Fruit fly (Drosophila melanogaster): ENCODE measurements around the gene Npc2e.

Gene Npc2e

DNA sequence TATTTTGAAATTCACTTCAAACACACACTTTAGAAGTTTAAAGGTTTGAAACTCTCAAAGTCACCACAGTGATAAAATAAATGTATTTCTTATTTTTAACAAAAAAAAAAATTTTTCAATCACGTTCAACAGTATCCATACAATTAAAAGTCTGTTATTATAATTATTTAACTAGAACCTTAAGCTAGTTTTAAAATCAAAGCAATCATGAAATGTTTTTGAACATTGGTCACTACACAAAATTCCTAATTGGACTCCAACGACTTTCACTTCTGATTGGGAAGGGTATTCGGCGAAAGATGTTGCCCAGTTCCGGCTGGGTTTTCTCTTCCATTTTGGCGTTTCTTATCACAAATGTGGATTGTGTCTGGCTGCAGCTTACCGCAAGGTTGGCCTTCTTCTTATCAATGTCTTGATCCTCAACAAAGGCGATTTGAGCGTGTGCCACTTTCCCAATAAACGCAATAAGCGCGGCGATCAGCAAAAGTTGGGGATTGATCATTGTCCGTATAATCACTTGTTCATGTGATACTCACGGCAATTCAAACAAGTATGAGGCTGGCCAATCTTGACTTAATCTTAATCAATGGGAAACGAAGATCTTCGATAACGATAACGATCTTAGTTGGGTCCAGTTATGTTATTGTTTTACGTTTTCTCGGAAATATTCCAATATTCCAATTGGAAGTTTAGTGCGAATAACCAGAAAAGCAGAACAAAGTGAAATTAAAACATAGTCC, 4.9 kb upstream of the Npc2e start:
- TF ChIP-seq CG10348 (GFP tag; IDR thresholded peaks at IDR 0.05) = no peak
- TF ChIP-seq CG8159 (tag; optimal IDR thresholded peaks at IDR 0.05) = peak; percentile 64
- TF ChIP-seq Pif1A (GFP tag; optimal IDR thresholded peaks at IDR 0.05) = no peak
- TF ChIP-seq D1 (tag; optimal IDR thresholded peaks at IDR 0.05) = no peak
- peak; percentile 61 for TF ChIP-seq CG15710 (tag; optimal IDR thresholded peaks at IDR 0.05)
- peak; percentile 62 for TF ChIP-seq Snoo (tag; optimal IDR thresholded peaks at IDR 0.05)
- TF ChIP-seq CG32121 (GFP tag; IDR thresholded peaks at IDR 0.05) = no peak
- no peak for TF ChIP-seq CG14655 (GFP tag; optimal IDR thresholded peaks at IDR 0.05)
- peak; percentile 54 for TF ChIP-seq CG17806 (tag; optimal IDR thresholded peaks at IDR 0.05)
- no peak for TF ChIP-seq fd96Ca (GFP tag; IDR thresholded peaks at IDR 0.05)
- TF ChIP-seq CG34367 (tag; optimal IDR thresholded peaks at IDR 0.05) = peak; percentile 29
- no peak for TF ChIP-seq CG4496 (GFP tag; IDR thresholded peaks at IDR 0.05)
- TF ChIP-seq CG9948 (tag; optimal IDR thresholded peaks at IDR 0.05) = peak; percentile 44
- TF ChIP-seq CG8301 (tag; optimal IDR thresholded peaks at IDR 0.05) = peak; percentile 58

DNA sequence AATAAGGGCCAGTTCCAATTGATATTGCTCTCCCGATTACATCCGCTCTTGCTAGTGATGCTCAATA, 4.5 kb upstream of the Npc2e start, which contains the start of gene CG12811:
TSS of gene CG12811 (minus strand) at position 23 of the 67 bp plus-strand sequence.
- TF ChIP-seq Snoo (tag; optimal IDR thresholded peaks at IDR 0.05) = no peak
- TF ChIP-seq CG12605 (GFP tag; IDR thresholded peaks at IDR 0.05) = no peak
- no peak for TF ChIP-seq CG15710 (tag; optimal IDR thresholded peaks at IDR 0.05)
- TF ChIP-seq CG13204 (GFP tag; optimal IDR thresholded peaks at IDR 0.05) = no peak
- TF ChIP-seq CG17806 (tag; optimal IDR thresholded peaks at IDR 0.05) = no peak
- TF ChIP-seq EcR (GFP tag; optimal IDR thresholded peaks at IDR 0.05) = no peak
- TF ChIP-seq CG32121 (GFP tag; IDR thresholded peaks at IDR 0.05) = no peak
- no peak for TF ChIP-seq Pif1A (GFP tag; optimal IDR thresholded peaks at IDR 0.05)
- TF ChIP-seq rn (GFP tag; IDR thresholded peaks at IDR 0.05) = no peak
- TF ChIP-seq CG9948 (tag; optimal IDR thresholded peaks at IDR 0.05) = no peak
- no peak for TF ChIP-seq Ets98B (GFP tag; IDR thresholded peaks at IDR 0.05)
- no peak for TF ChIP-seq CG14655 (GFP tag; optimal IDR thresholded peaks at IDR 0.05)
- no peak for TF ChIP-seq Pif1B (GFP tag; optimal IDR thresholded peaks at IDR 0.05)
- no peak for TF ChIP-seq D1 (tag; optimal IDR thresholded peaks at IDR 0.05)
- no peak for TF ChIP-seq CG10348 (GFP tag; IDR thresholded peaks at IDR 0.05)
- no peak for TF ChIP-seq CG8301 (tag; optimal IDR thresholded peaks at IDR 0.05)
- no peak for TF ChIP-seq gl (tag; optimal IDR thresholded peaks at IDR 0.05)

DNA sequence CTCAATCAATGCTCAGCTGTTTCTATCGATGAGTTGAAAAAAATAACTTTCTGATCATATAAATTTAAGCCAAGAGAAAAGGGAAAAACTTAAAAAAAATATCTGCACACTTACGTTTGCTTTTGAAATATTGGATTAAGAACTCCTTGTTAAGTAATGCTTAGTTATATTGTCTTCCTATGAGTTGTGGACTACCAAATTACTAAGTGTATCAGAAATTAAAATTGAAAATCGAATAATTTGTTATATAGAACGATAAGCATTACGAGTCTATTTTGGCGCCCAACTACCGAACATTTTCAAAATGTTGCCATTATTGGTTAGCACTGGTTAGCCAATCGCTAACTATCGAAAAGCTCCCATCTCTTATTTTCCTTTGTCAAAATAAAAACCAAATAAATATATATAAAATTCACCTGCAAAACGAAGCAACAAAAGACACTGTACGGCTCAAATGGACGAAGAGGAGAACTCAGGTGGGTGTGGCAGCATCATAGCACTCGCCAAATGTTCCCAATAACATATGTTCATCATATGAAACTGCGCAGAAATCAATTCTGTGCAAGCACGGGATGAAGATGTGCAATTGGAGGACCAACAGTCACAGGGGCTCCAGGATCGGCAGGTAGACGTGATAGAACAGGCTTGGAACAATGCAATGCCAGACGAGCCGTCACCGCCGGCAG, 4.1 kb upstream of the Npc2e start, which contains the start of gene ohgt:
TSS of gene ohgt (plus strand) at position 358 of the 686 bp plus-strand sequence.
- TF ChIP-seq Pif1A (GFP tag; optimal IDR thresholded peaks at IDR 0.05) (no peak), CG9948 (tag; optimal IDR thresholded peaks at IDR 0.05) (peak; percentile 27), CG8159 (tag; optimal IDR thresholded peaks at IDR 0.05) (no peak), CG13204 (GFP tag; optimal IDR thresholded peaks at IDR 0.05) (no peak), CG34367 (tag; optimal IDR thresholded peaks at IDR 0.05) (peak; percentile 22), CG17806 (tag; optimal IDR thresholded peaks at IDR 0.05) (no peak), rn (GFP tag; IDR thresholded peaks at IDR 0.05) (no peak)

DNA sequence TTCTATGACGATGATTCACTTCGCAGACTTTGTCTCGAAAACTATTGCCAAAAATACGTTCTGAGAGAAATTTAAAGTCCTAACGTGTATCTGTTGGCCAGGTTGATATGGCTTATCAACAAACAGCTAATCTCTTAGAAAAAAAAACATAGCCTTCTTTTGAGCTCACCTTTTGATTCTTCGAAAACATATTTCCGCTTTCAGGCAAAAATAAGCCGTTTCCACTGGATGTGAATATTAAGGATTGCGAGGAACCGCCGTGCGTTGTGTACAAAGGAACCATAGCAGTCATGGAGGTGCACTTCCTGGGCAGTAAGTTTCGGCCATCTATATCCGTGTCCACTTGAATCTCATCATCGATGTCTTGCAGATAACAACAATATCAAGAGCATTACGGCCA, 427 bp downstream of the Npc2e start:
- no peak for TF ChIP-seq CG17806 (tag; optimal IDR thresholded peaks at IDR 0.05)
- no peak for TF ChIP-seq gl (tag; optimal IDR thresholded peaks at IDR 0.05)
- TF ChIP-seq Ets98B (GFP tag; IDR thresholded peaks at IDR 0.05) = no peak
- no peak for TF ChIP-seq CG8301 (tag; optimal IDR thresholded peaks at IDR 0.05)
- TF ChIP-seq Pif1A (GFP tag; optimal IDR thresholded peaks at IDR 0.05) = no peak
- no peak for TF ChIP-seq CG15710 (tag; optimal IDR thresholded peaks at IDR 0.05)
- TF ChIP-seq CG32121 (GFP tag; IDR thresholded peaks at IDR 0.05) = no peak
- TF ChIP-seq Snoo (tag; optimal IDR thresholded peaks at IDR 0.05) = no peak
- no peak for TF ChIP-seq EcR (GFP tag; optimal IDR thresholded peaks at IDR 0.05)
- TF ChIP-seq CG10348 (GFP tag; IDR thresholded peaks at IDR 0.05) = no peak
- TF ChIP-seq CG9948 (tag; optimal IDR thresholded peaks at IDR 0.05) = no peak
- TF ChIP-seq fd96Ca (GFP tag; IDR thresholded peaks at IDR 0.05) = no peak

DNA sequence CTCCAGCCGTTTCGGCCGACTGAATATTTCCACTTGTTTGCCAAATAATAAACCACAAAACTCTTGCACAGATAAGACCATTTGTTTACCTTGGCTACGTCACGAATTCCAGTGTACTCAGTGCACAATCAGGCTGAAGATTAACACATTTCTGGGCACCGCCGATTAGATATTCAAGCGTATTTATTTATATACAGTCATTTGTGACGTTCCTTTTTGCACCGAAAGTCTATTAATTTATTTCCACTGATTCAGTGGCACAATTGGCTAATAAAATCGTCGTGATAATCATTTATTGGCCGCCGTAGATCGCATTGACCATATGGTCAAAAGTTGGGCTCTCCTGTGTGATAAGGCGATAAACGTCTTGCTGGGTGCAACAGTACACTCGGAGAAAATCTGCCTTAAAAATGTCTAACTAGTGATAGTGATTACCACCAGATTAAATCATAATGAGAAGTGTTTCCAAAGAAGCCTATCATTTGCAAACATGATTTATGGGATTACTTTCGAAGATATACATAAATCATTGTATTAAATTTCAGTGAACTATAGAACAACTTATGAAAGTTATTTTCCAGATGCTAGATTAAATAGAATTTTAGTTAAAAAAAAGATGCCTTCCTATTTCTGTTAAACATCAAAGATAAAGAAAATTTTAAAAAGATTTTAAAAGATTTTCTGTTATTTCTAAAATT, 1.3 kb downstream of the Npc2e start:
- TF ChIP-seq EcR (GFP tag; optimal IDR thresholded peaks at IDR 0.05) (no peak), CG8159 (tag; optimal IDR thresholded peaks at IDR 0.05) (no peak), gl (tag; optimal IDR thresholded peaks at IDR 0.05) (no peak)

DNA sequence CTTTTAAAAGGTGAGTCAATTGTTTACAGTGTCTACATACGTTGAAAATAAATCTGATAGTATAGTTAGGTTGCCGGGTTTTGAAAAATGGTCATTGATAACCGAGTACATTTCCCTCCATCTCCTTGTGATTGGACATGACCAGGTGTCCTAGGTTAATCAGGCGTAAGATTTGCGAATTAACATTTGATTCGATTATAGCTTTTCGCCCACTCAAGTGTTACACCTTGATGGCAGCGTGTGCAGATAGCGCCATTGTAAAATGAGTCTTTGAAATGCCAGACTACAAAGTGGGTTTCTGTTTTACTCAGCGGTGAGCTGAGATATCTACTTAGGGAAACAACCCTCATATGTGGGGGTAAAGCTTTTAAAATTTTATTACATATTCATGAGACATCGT, 1.9 kb downstream of the Npc2e start:
- no peak for TF ChIP-seq CG14655 (GFP tag; optimal IDR thresholded peaks at IDR 0.05)
- no peak for TF ChIP-seq Snoo (tag; optimal IDR thresholded peaks at IDR 0.05)
- no peak for TF ChIP-seq Ets98B (GFP tag; IDR thresholded peaks at IDR 0.05)
- TF ChIP-seq CG9948 (tag; optimal IDR thresholded peaks at IDR 0.05) = no peak
- TF ChIP-seq CG8159 (tag; optimal IDR thresholded peaks at IDR 0.05) = no peak
- TF ChIP-seq D1 (tag; optimal IDR thresholded peaks at IDR 0.05) = no peak
- TF ChIP-seq CG4496 (GFP tag; IDR thresholded peaks at IDR 0.05) = no peak
- TF ChIP-seq CG17806 (tag; optimal IDR thresholded peaks at IDR 0.05) = no peak
- no peak for TF ChIP-seq fd96Ca (GFP tag; IDR thresholded peaks at IDR 0.05)
- no peak for TF ChIP-seq CG15710 (tag; optimal IDR thresholded peaks at IDR 0.05)
- no peak for TF ChIP-seq CG10348 (GFP tag; IDR thresholded peaks at IDR 0.05)
